Fruit fly (Drosophila melanogaster): ENCODE data around the gene mtSSB.
A peak's percentile ranks its signal among the peaks of the same experiment; 100 is the strongest.

Gene mtSSB

dm6 chr3R:16249510-16249828 lies 44.4 kb upstream of the mtSSB start (continued):
- no peak for TF ChIP-seq Fer1 (GFP tag; optimal IDR thresholded peaks at IDR 0.05)
- no peak for TF ChIP-seq Bgb (GFP tag; IDR thresholded peaks at IDR 0.05; ENCODE audit: partially characterized antibody)
- TF ChIP-seq Bdp1 (GFP tag; optimal IDR thresholded peaks at IDR 0.05): no peak
- TF ChIP-seq Sox100B (GFP tag; optimal IDR thresholded peaks at IDR 0.05): peak; percentile 1
- TF ChIP-seq CG1602 (GFP tag; optimal IDR thresholded peaks at IDR 0.05): no peak
- TF ChIP-seq Sin3A (optimal IDR thresholded peaks at IDR 0.05): no peak
- TF ChIP-seq CG14050 (GFP tag; IDR thresholded peaks at IDR 0.05): no peak
- TF ChIP-seq CG14710 (tag; optimal IDR thresholded peaks at IDR 0.05): no peak
- TF ChIP-seq CG8924 (tag; optimal IDR thresholded peaks at IDR 0.05): no peak
- peak; percentile 16 for TF ChIP-seq Jarid2 (GFP tag; optimal IDR thresholded peaks at IDR 0.05)
- no peak for TF ChIP-seq CG10431 (GFP tag; optimal IDR thresholded peaks at IDR 0.05)
- TF ChIP-seq CG10959 (GFP tag; IDR thresholded peaks at IDR 0.05): no peak
- TF ChIP-seq lbe (GFP tag; optimal IDR thresholded peaks at IDR 0.05): no peak
- no peak for TF ChIP-seq CG16813 (GFP tag; IDR thresholded peaks at IDR 0.05; ENCODE audit: partially characterized antibody)
- no peak for TF ChIP-seq Vsx1 (GFP tag; optimal IDR thresholded peaks at IDR 0.05)
- peak; percentile 37 for TF ChIP-seq CG18619 (GFP tag; optimal IDR thresholded peaks at IDR 0.05)
- no peak for TF ChIP-seq CG10209 (GFP tag; optimal IDR thresholded peaks at IDR 0.05)
- no peak for TF ChIP-seq Dll (GFP tag; IDR thresholded peaks at IDR 0.05; ENCODE audit: partially characterized antibody)
- TF ChIP-seq Atf6 (GFP tag; IDR thresholded peaks at IDR 0.05): no peak
- no peak for TF ChIP-seq ac (GFP tag; optimal IDR thresholded peaks at IDR 0.05)
- no peak for TF ChIP-seq NK7.1 (GFP tag; optimal IDR thresholded peaks at IDR 0.05)
- TF ChIP-seq pho (GFP tag; optimal IDR thresholded peaks at IDR 0.05): peak; percentile 20
- no peak for TF ChIP-seq CG30431 (GFP tag; optimal IDR thresholded peaks at IDR 0.05)
- no peak for TF ChIP-seq Hr3 (GFP tag; optimal IDR thresholded peaks at IDR 0.05)
- TF ChIP-seq CG17385 (GFP tag; optimal IDR thresholded peaks at IDR 0.05): peak; percentile 62
- TF ChIP-seq BtbVII (GFP tag; optimal IDR thresholded peaks at IDR 0.05): no peak
- peak; percentile 7 for TF ChIP-seq Meics (GFP tag; optimal IDR thresholded peaks at IDR 0.05)
- no peak for TF ChIP-seq sug (tag; optimal IDR thresholded peaks at IDR 0.05)
- no peak for TF ChIP-seq gce (GFP tag; IDR thresholded peaks at IDR 0.05)
- TF ChIP-seq CG9817 (tag; optimal IDR thresholded peaks at IDR 0.05): peak; percentile 6
- TF ChIP-seq CG4707 (GFP tag; optimal IDR thresholded peaks at IDR 0.05): no peak
- TF ChIP-seq Myb (GFP tag; optimal IDR thresholded peaks at IDR 0.05): peak; percentile 25
- TF ChIP-seq CG12236 (GFP tag; optimal IDR thresholded peaks at IDR 0.05): no peak
- no peak for TF ChIP-seq Camta (GFP tag; optimal IDR thresholded peaks at IDR 0.05)
- peak; percentile 4 for TF ChIP-seq Oli (tag; optimal IDR thresholded peaks at IDR 0.05)
- peak; percentile 15 for TF ChIP-seq CG7928 (GFP tag; optimal IDR thresholded peaks at IDR 0.05)
- TF ChIP-seq CG4328 (GFP tag; optimal IDR thresholded peaks at IDR 0.05): no peak
- TF ChIP-seq Med (GFP tag): no peak
- TF ChIP-seq CG10274 (GFP tag; optimal IDR thresholded peaks at IDR 0.05): peak; percentile 22
- no peak for TF ChIP-seq hbn (GFP tag; IDR thresholded peaks at IDR 0.05; ENCODE audit: partially characterized antibody)
- TF ChIP-seq CG7786 (GFP tag; optimal IDR thresholded peaks at IDR 0.05): no peak

- no peak for TF ChIP-seq croc (GFP tag; conservative IDR thresholded peaks at IDR 0.05)
- peak; percentile 42; the same call in 1 of the 2 replicates for TF ChIP-seq Adf1 (GFP tag; IDR thresholded peaks at IDR 0.05)
- peak; percentile 41 for TF ChIP-seq cg (GFP tag; optimal IDR thresholded peaks at IDR 0.05)
- peak in 1 of 2 experiments; percentile 15 for TF ChIP-seq Trl (optimal IDR thresholded peaks at IDR 0.05)
- no peak for TF ChIP-seq Trl (GFP tag; optimal IDR thresholded peaks at IDR 0.05)
- no peak for TF ChIP-seq bigmax (GFP tag; optimal IDR thresholded peaks at IDR 0.05)
- TF ChIP-seq CG8290 (GFP tag; optimal IDR thresholded peaks at IDR 0.05): no peak
- TF ChIP-seq CG8290 (tag; optimal IDR thresholded peaks at IDR 0.05): peak in 1 of 2 experiments; percentile 36
- TF ChIP-seq Deaf1 (tag; optimal IDR thresholded peaks at IDR 0.05): peak; percentile 52
- TF ChIP-seq Med (GFP tag): peak; percentile 85
- TF ChIP-seq CG13894 (tag; optimal IDR thresholded peaks at IDR 0.05): peak; percentile 88
- no peak for TF ChIP-seq dmrt99B (tag; optimal IDR thresholded peaks at IDR 0.05)
- no peak for TF ChIP-seq MTF-1 (GFP tag; optimal IDR thresholded peaks at IDR 0.05; ENCODE audit: borderline replicate concordance)
- peak; percentile 8 for TF ChIP-seq exex (tag; optimal IDR thresholded peaks at IDR 0.05)
Observed at dm6 chr3R:16248500-16249025, 43.5 kb upstream of the mtSSB start.

Measured in whole organism, embryonic.